Fruit fly (Drosophila melanogaster) whole organism, embryonic: Measurements from ENCODE around the gene CG5087.

Source experiments
- Ada2b ChIP-seq: fragments of 200-800 bp; sonication (Bioruptor generic); IDR thresholded peaks from 2 replicates; pipeline ENCODE4 v1.3.6; 2022; ENCODE audit warnings: missing biosample characterization, missing genetic modification characterization
- Asciz ChIP-seq: fragments of 200-800 bp; sonication (Bioruptor generic); optimal IDR thresholded peaks from 2 replicates; lab custom pipeline; 2017; ENCODE audit warnings: missing biosample characterization, mild to moderate bottlenecking, missing genetic modification characterization, missing genetic modification reagents
- CG10147 ChIP-seq: fragments of 200-800 bp; sonication (Bioruptor generic); optimal IDR thresholded peaks from 2 replicates; lab custom pipeline; 2019; ENCODE audit warnings: missing biosample characterization, mild to moderate bottlenecking, missing genetic modification characterization, moderate library complexity
- CG10979 ChIP-seq: fragments of 200-800 bp; sonication (Bioruptor generic); optimal IDR thresholded peaks from 2 replicates; lab custom pipeline; 2018; ENCODE audit warnings: missing biosample characterization, mild to moderate bottlenecking, missing genetic modification characterization, moderate library complexity
- CG12942 ChIP-seq: fragments of 200-800 bp; sonication (Bioruptor generic); optimal IDR thresholded peaks from 3 replicates; lab custom pipeline; 2016; ENCODE audit warnings: missing biosample characterization, missing genetic modification characterization
- CG13424 ChIP-seq: fragments of 200-800 bp; sonication (Bioruptor generic); optimal IDR thresholded peaks from 2 replicates; lab custom pipeline; 2019; ENCODE audit warnings: missing biosample characterization, mild to moderate bottlenecking, missing genetic modification characterization, moderate library complexity
- CG15269 ChIP-seq: fragments of 200-800 bp; sonication (Bioruptor generic); optimal IDR thresholded peaks from 2 replicates; lab custom pipeline; 2018; ENCODE audit warnings: missing biosample characterization, mild to moderate bottlenecking, missing genetic modification characterization, moderate library complexity
- CG16863 ChIP-seq: fragments of 200-800 bp; sonication (Bioruptor generic); optimal IDR thresholded peaks from 3 replicates; lab custom pipeline; 2016; ENCODE audit warnings: missing biosample characterization, missing genetic modification characterization
- CG17385 ChIP-seq: fragments of 200-800 bp; sonication (Bioruptor generic); optimal IDR thresholded peaks from 3 replicates; lab custom pipeline; 2018; ENCODE audit warnings: missing biosample characterization, mild to moderate bottlenecking, missing genetic modification characterization
- CG32772 ChIP-seq: fragments of 200-800 bp; sonication (Bioruptor generic); IDR thresholded peaks from 2 replicates; pipeline ENCODE4 v1.3.6; 2022; ENCODE audit warnings: missing biosample characterization, missing genetic modification characterization
- CG3281 ChIP-seq: fragments of 200-800 bp; sonication (Bioruptor generic); optimal IDR thresholded peaks from 3 replicates; lab custom pipeline; 2017; ENCODE audit warnings: missing biosample characterization, mild to moderate bottlenecking, missing genetic modification characterization
- CG4424 ChIP-seq: fragments of 200-800 bp; sonication (Bioruptor generic); optimal IDR thresholded peaks from 3 replicates; lab custom pipeline; 2016; ENCODE audit warnings: missing biosample characterization, missing genetic modification characterization
- CG4820 ChIP-seq: fragments of 200-800 bp; sonication (Bioruptor generic); optimal IDR thresholded peaks from 3 replicates; lab custom pipeline; 2016; ENCODE audit warnings: missing biosample characterization, missing genetic modification characterization
- CG5180 ChIP-seq: fragments of 200-800 bp; sonication (Bioruptor generic); optimal IDR thresholded peaks from 3 replicates; lab custom pipeline; 2017; ENCODE audit warnings: missing biosample characterization, missing genetic modification characterization, mild to moderate bottlenecking, moderate library complexity, missing genetic modification reagents
- CG7556 ChIP-seq: fragments of 200-800 bp; sonication (Bioruptor generic); optimal IDR thresholded peaks from 2 replicates; lab custom pipeline; 2017; ENCODE audit warnings: missing biosample characterization, mild to moderate bottlenecking, missing genetic modification characterization
- CG7928 ChIP-seq: fragments of 200-800 bp; sonication (Bioruptor generic); optimal IDR thresholded peaks from 2 replicates; lab custom pipeline; 2017; ENCODE audit warnings: missing biosample characterization, mild to moderate bottlenecking, missing genetic modification characterization
- CG7963 ChIP-seq: fragments of 200-800 bp; sonication (Bioruptor generic); IDR thresholded peaks from 3 replicates; pipeline ENCODE4 v1.3.6; 2022; ENCODE audit warnings: missing biosample characterization, missing genetic modification characterization; ENCODE audit not compliant: partially characterized antibody
- CG9437 ChIP-seq: fragments of 200-800 bp; sonication (Bioruptor generic); optimal IDR thresholded peaks from 2 replicates; lab custom pipeline; 2018; ENCODE audit warnings: missing biosample characterization, mild to moderate bottlenecking, missing genetic modification characterization
- CG9817 ChIP-seq: fragments of 200-800 bp; sonication (Bioruptor generic); optimal IDR thresholded peaks from 2 replicates; lab custom pipeline; 2018; ENCODE audit warnings: missing biosample characterization, mild to moderate bottlenecking, missing genetic modification characterization, moderate library complexity
- D19A ChIP-seq: fragments of 200-800 bp; optimal IDR thresholded peaks from 3 replicates; lab custom pipeline; 2019; ENCODE audit warnings: missing biosample characterization, mild to moderate bottlenecking, missing genetic modification characterization, moderate library complexity
- D19B ChIP-seq: fragments of 200-800 bp; sonication (Bioruptor generic); optimal IDR thresholded peaks from 2 replicates; lab custom pipeline; 2017; ENCODE audit warnings: missing biosample characterization, mild to moderate bottlenecking, missing genetic modification characterization
- Hmr ChIP-seq: fragments of 200-800 bp; sonication (Bioruptor generic); optimal IDR thresholded peaks from 3 replicates; lab custom pipeline; 2017; ENCODE audit warnings: mild to moderate bottlenecking, missing biosample characterization, missing genetic modification reagents, missing genetic modification characterization
- Nf-YB ChIP-seq: fragments of 200-800 bp; sonication (Bioruptor generic); optimal IDR thresholded peaks from 3 replicates; lab custom pipeline; 2019; ENCODE audit warnings: missing biosample characterization, mild to moderate bottlenecking, missing genetic modification characterization, moderate library complexity
- Sox102F ChIP-seq: fragments of 200-800 bp; sonication (Bioruptor generic); optimal IDR thresholded peaks from 2 replicates; lab custom pipeline; 2018; ENCODE audit warnings: missing biosample characterization, mild to moderate bottlenecking, missing genetic modification characterization, moderate library complexity
- Ssrp ChIP-seq: fragments of 200-800 bp; sonication (Bioruptor generic); optimal IDR thresholded peaks from 2 replicates; lab custom pipeline; 2018; ENCODE audit warnings: missing biosample characterization, mild to moderate bottlenecking, missing genetic modification characterization, moderate library complexity
- ase ChIP-seq: fragments of 200-800 bp; sonication (Bioruptor generic); IDR thresholded peaks from 3 replicates; pipeline ENCODE4 v1.3.6; 2022; ENCODE audit warnings: missing biosample characterization, missing genetic modification characterization
- ash1 ChIP-seq: fragments of 200-800 bp; sonication (Bioruptor generic); optimal IDR thresholded peaks from 2 replicates; lab custom pipeline; 2018; ENCODE audit warnings: missing biosample characterization, mild to moderate bottlenecking, missing genetic modification characterization
- crc ChIP-seq: fragments of 200-800 bp; sonication (Bioruptor generic); optimal IDR thresholded peaks from 2 replicates; lab custom pipeline; 2016; ENCODE audit warnings: missing biosample characterization, missing genetic modification characterization
- disco-r ChIP-seq: fragments of 200-800 bp; sonication (Bioruptor generic); optimal IDR thresholded peaks from 2 replicates; lab custom pipeline; 2016; ENCODE audit warnings: missing biosample characterization, missing genetic modification characterization
- dysf ChIP-seq: fragments of 200-800 bp; sonication (Bioruptor generic); IDR thresholded peaks from 3 replicates; pipeline ENCODE4 v1.3.6; 2022; ENCODE audit warnings: missing biosample characterization, missing genetic modification characterization
- fd102C ChIP-seq: fragments of 200-800 bp; sonication (Bioruptor generic); optimal IDR thresholded peaks from 2 replicates; lab custom pipeline; 2018; ENCODE audit warnings: missing biosample characterization, mild to moderate bottlenecking, missing genetic modification characterization, moderate library complexity
- gem ChIP-seq: fragments of 200-800 bp; sonication (Bioruptor generic); optimal IDR thresholded peaks from 2 replicates; lab custom pipeline; 2019; ENCODE audit warnings: missing biosample characterization, mild to moderate bottlenecking, missing genetic modification characterization, moderate library complexity
- grau ChIP-seq: fragments of 200-800 bp; optimal IDR thresholded peaks from 3 replicates; lab custom pipeline; 2019; ENCODE audit warnings: missing biosample characterization, mild to moderate bottlenecking, missing genetic modification characterization, moderate library complexity
- hkb ChIP-seq, 2 experiments: fragments of 200-800 bp in 1 of 2; fragments of >200 bp in 1 of 2; sonication (Bioruptor generic) in 1 of 2; IDR thresholded peaks in 1 of 2; optimal IDR thresholded peaks in 1 of 2; 2 replicates each; pipeline versions ENCODE4 v1.3.6 to Lab custom; 2017 to 2022; ENCODE audit warnings: missing biosample characterization in 1 of 2, missing genetic modification characterization in 1 of 2
- ind ChIP-seq: fragments of 200-800 bp; sonication (Bioruptor generic); optimal IDR thresholded peaks from 3 replicates; lab custom pipeline; 2016; ENCODE audit warnings: missing biosample characterization, missing genetic modification characterization
- kni ChIP-seq: fragments of 200-800 bp; sonication (Bioruptor generic); optimal IDR thresholded peaks from 3 replicates; lab custom pipeline; 2017; ENCODE audit warnings: mild to moderate bottlenecking, missing biosample characterization, missing genetic modification reagents, missing genetic modification characterization
- lab ChIP-seq: fragments of 200-800 bp; sonication (Bioruptor generic); optimal IDR thresholded peaks from 3 replicates; lab custom pipeline; 2017; ENCODE audit warnings: missing biosample characterization, missing genetic modification characterization, mild to moderate bottlenecking, moderate library complexity, missing genetic modification reagents
- lmd ChIP-seq: fragments of 200-800 bp; sonication (Bioruptor generic); IDR thresholded peaks from 2 replicates; pipeline ENCODE4 v1.3.6; 2022; ENCODE audit warnings: missing biosample characterization, missing genetic modification characterization
- nerfin-1 ChIP-seq: fragments of 200-800 bp; sonication (Bioruptor generic); optimal IDR thresholded peaks from 3 replicates; lab custom pipeline; 2019; ENCODE audit warnings: missing biosample characterization, mild to moderate bottlenecking, missing genetic modification characterization, moderate library complexity
- nerfin-2 ChIP-seq: fragments of 200-800 bp; sonication (Bioruptor generic); IDR thresholded peaks from 2 replicates; pipeline ENCODE4 v1.3.6; 2022; ENCODE audit warnings: missing biosample characterization, missing genetic modification characterization; ENCODE audit not compliant: partially characterized antibody
- pan ChIP-seq, 4 experiments: fragments of >200 bp in 3 of 4; fragments of 200-800 bp in 1 of 4; sonication (Bioruptor generic) in 1 of 4; optimal IDR thresholded peaks in 3 of 4; IDR thresholded peaks in 1 of 4; 2 replicates each; pipeline versions ENCODE4 v1.3.6 to Lab custom; 2017 to 2022; ENCODE audit warnings: missing biosample characterization in 2 of 4, missing genetic modification characterization in 2 of 4, mixed read lengths in 1 of 4
- run ChIP-seq: fragments of 200-800 bp; sonication (Bioruptor generic); optimal IDR thresholded peaks from 3 replicates; lab custom pipeline; 2018; ENCODE audit warnings: missing biosample characterization, mild to moderate bottlenecking, missing genetic modification characterization
- sens ChIP-seq: fragments of 200-800 bp; sonication (Bioruptor generic); peaks from one replicate; lab custom pipeline; 2016; ENCODE audit warnings: missing biosample characterization, missing genetic modification characterization
- seq ChIP-seq: fragments of 200-800 bp; sonication (Bioruptor generic); IDR thresholded peaks from 2 replicates; pipeline ENCODE4 v1.3.6; 2022; ENCODE audit warnings: missing biosample characterization, missing genetic modification characterization
- sisA ChIP-seq: fragments of 200-800 bp; sonication (Bioruptor generic); IDR thresholded peaks from 2 replicates; pipeline ENCODE4 v1.3.6; 2022; ENCODE audit warnings: missing biosample characterization, missing genetic modification characterization
- tap ChIP-seq: fragments of 200-800 bp; optimal IDR thresholded peaks from 3 replicates; lab custom pipeline; 2019; ENCODE audit warnings: missing biosample characterization, mild to moderate bottlenecking, missing genetic modification characterization, moderate library complexity
- trem ChIP-seq: fragments of 200-800 bp; optimal IDR thresholded peaks from 3 replicates; lab custom pipeline; 2019; ENCODE audit warnings: missing biosample characterization, mild to moderate bottlenecking, missing genetic modification characterization, moderate library complexity
- vvl ChIP-seq: fragments of 200-800 bp; sonication (Bioruptor generic); IDR thresholded peaks from 2 replicates; pipeline ENCODE4 v1.3.6; 2022; ENCODE audit warnings: missing biosample characterization, missing genetic modification characterization

The CG5087 gene

DNA sequence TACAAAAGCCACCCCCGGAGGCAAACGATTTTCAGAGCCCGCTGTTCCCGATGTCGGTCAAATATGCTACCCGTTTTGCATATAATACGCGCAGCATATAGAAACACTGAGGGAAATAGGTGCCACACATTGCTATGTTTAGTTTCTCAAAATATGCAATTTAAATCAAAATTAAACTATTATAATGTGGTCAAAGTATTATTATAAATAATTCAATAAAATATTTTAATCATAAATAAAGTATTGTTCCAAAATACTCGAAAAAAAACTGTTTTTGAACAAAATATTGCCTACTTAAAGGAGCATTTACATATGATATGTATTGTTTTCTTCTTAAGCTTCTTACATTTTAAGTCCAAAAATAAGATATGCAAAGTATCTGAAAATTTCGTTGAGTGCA lies 47.0 kb upstream of the CG5087 start (continued):
- TF ChIP-seq pan (optimal IDR thresholded peaks at IDR 0.05; lab: Kevin White, UChicago), result no peak
- no peak for TF ChIP-seq pan (GFP tag; optimal IDR thresholded peaks at IDR 0.05 in 1 of 2, IDR thresholded peaks at IDR 0.05 in 1 of 2)
- TF ChIP-seq run (tag; lab: Kevin White, UChicago), result peak; percentile 5
- TF ChIP-seq CG12942 (GFP tag; lab: Kevin White, UChicago), result peak; percentile 10
- peak; percentile 2 for TF ChIP-seq CG4820 (GFP tag; lab: Kevin White, UChicago)
- no peak for TF ChIP-seq seq (GFP tag; lab: Robert Waterston, UW)
- TF ChIP-seq ind (GFP tag; lab: Kevin White, UChicago), result peak; percentile 57
- peak; percentile 52 for TF ChIP-seq tap (tag; lab: Kevin White, UChicago)
- no peak for TF ChIP-seq D19B
- peak; percentile 28; the same call in 1 of the 2 replicates for TF ChIP-seq lmd (GFP tag; lab: Robert Waterston, UW)
- no peak for TF ChIP-seq disco-r (GFP tag; lab: Kevin White, UChicago)
- TF ChIP-seq lab (GFP tag; lab: Kevin White, UChicago), result peak; percentile 11
- TF ChIP-seq CG10147 (GFP tag; lab: Kevin White, UChicago), result no peak
- TF ChIP-seq fd102C (GFP tag; lab: Kevin White, UChicago), result no peak
- TF ChIP-seq CG9817, result peak; percentile 7
- peak; percentile 43 for TF ChIP-seq CG17385 (GFP tag; lab: Kevin White, UChicago)
- TF ChIP-seq dysf (GFP tag; lab: Robert Waterston, UW), result peak; percentile 61; the same call in 2 of the 3 replicates
- TF ChIP-seq CG7556 (GFP tag; lab: Kevin White, UChicago), result peak; percentile 74
- TF ChIP-seq CG5180 (GFP tag; lab: Kevin White, UChicago), result peak; percentile 26
- peak; percentile 29; the same call in 1 of the 2 replicates for TF ChIP-seq Ada2b (GFP tag; lab: Robert Waterston, UW)
- 0 out of 2 replicates have a peak, but pooled peaks have one; percentile 26 for TF ChIP-seq CG32772 (GFP tag; lab: Robert Waterston, UW)
- TF ChIP-seq trem (tag; lab: Kevin White, UChicago), result peak; percentile 42
- peak; percentile 46 for TF ChIP-seq nerfin-1 (tag; lab: Kevin White, UChicago)
- TF ChIP-seq Sox102F (GFP tag; lab: Kevin White, UChicago), result peak; percentile 78
- TF ChIP-seq Ssrp, result peak; percentile 67
- TF ChIP-seq CG3281 (GFP tag; lab: Kevin White, UChicago), result peak; percentile 57
- TF ChIP-seq crc, result no peak
- TF ChIP-seq hkb (optimal IDR thresholded peaks at IDR 0.05; lab: Kevin White, UChicago), result no peak
- peak; percentile 37; the same call in 1 of the 2 replicates for TF ChIP-seq hkb (GFP tag; IDR thresholded peaks at IDR 0.05; lab: Robert Waterston, UW)
- TF ChIP-seq Hmr, result peak; percentile 56
- TF ChIP-seq sisA (GFP tag; lab: Robert Waterston, UW), result peak; percentile 47; the same call in 1 of the 2 replicates
- TF ChIP-seq kni (GFP tag; lab: Kevin White, UChicago), result no peak
- TF ChIP-seq grau (tag; lab: Kevin White, UChicago), result peak; percentile 70
- TF ChIP-seq ase (GFP tag; lab: Robert Waterston, UW), result no peak
- no peak for TF ChIP-seq CG7963 (GFP tag; lab: Robert Waterston, UW)
- peak; percentile 67 for TF ChIP-seq D19A (tag; lab: Kevin White, UChicago)
- TF ChIP-seq CG16863, result no peak
- TF ChIP-seq gem (tag; lab: Kevin White, UChicago), result peak; percentile 76
- peak; percentile 71 for TF ChIP-seq CG13424 (tag; lab: Kevin White, UChicago)
- peak; percentile 26 for TF ChIP-seq Nf-YB
- peak; percentile 71 for TF ChIP-seq CG10979 (tag; lab: Kevin White, UChicago)
- TF ChIP-seq vvl (GFP tag; lab: Robert Waterston, UW), result 0 out of 2 replicates have a peak, but pooled peaks have one; percentile 52
- TF ChIP-seq CG9437, result peak; percentile 62
- no peak for TF ChIP-seq CG7928
- TF ChIP-seq Asciz, result peak; percentile 41
- TF ChIP-seq CG15269, result peak; percentile 70
- TF ChIP-seq nerfin-2 (GFP tag; lab: Robert Waterston, UW), result no peak
- no peak for TF ChIP-seq ash1 (GFP tag; lab: Kevin White, UChicago)
- TF ChIP-seq sens (GFP tag; lab: Kevin White, UChicago), result peak; percentile 25
- TF ChIP-seq CG4424 (GFP tag; lab: Kevin White, UChicago), result peak; percentile 36
